Fruit fly (Drosophila melanogaster): ENCODE data around the gene IFT57.
A peak's percentile ranks its signal among the peaks of the same experiment; 100 is the strongest.

Gene IFT57

dm6 chr2L:3559647-3560046, 29.1 kb downstream of the IFT57 start:
- no peak for TF ChIP-seq p53 (GFP tag; optimal IDR thresholded peaks at IDR 0.05)
- TF ChIP-seq CG14965 (GFP tag; optimal IDR thresholded peaks at IDR 0.05; ENCODE audit: borderline replicate concordance): no peak
- no peak for TF ChIP-seq CG2129 (GFP tag; IDR thresholded peaks at IDR 0.05; ENCODE audit: partially characterized antibody)
- TF ChIP-seq vvl (GFP tag; IDR thresholded peaks at IDR 0.05): peak; percentile 55
- no peak for TF ChIP-seq ara (GFP tag; IDR thresholded peaks at IDR 0.05)
- TF ChIP-seq tgo (GFP tag; IDR thresholded peaks at IDR 0.05): no peak
- TF ChIP-seq CG14441 (GFP tag; IDR thresholded peaks at IDR 0.05): 0 out of 2 replicates have a peak, but pooled peaks have one; percentile 25
- TF ChIP-seq cato (GFP tag; optimal IDR thresholded peaks at IDR 0.05; ENCODE audit: borderline replicate concordance): no peak
- no peak for TF ChIP-seq CG15514 (GFP tag; optimal IDR thresholded peaks at IDR 0.05)
- no peak for TF ChIP-seq onecut (GFP tag; IDR thresholded peaks at IDR 0.05)
- TF ChIP-seq H2.0 (GFP tag; IDR thresholded peaks at IDR 0.05): no peak
- TF ChIP-seq CG14860 (GFP tag; IDR thresholded peaks at IDR 0.05; ENCODE audit: partially characterized antibody): no peak
- no peak for TF ChIP-seq oc (tag; optimal IDR thresholded peaks at IDR 0.05)
- peak; percentile 10 for TF ChIP-seq CG12391 (tag; optimal IDR thresholded peaks at IDR 0.05)
- no peak for TF ChIP-seq Chrac-16 (GFP tag; optimal IDR thresholded peaks at IDR 0.05)
- no peak for TF ChIP-seq mirr (GFP tag; optimal IDR thresholded peaks at IDR 0.05)
- no peak for TF ChIP-seq CG1602 (GFP tag; optimal IDR thresholded peaks at IDR 0.05)
- TF ChIP-seq pan (optimal IDR thresholded peaks at IDR 0.05): no peak
- TF ChIP-seq pan (GFP tag; optimal IDR thresholded peaks at IDR 0.05 in 1 of 2, IDR thresholded peaks at IDR 0.05 in 1 of 2): peak in 1 of 2 experiments; percentile 44
- TF ChIP-seq CG18619 (GFP tag; optimal IDR thresholded peaks at IDR 0.05): no peak
- peak; percentile 33 for TF ChIP-seq Sox102F (GFP tag; optimal IDR thresholded peaks at IDR 0.05)
- no peak for TF ChIP-seq ken (GFP tag; IDR thresholded peaks at IDR 0.05)
- no peak for TF ChIP-seq amos (GFP tag; IDR thresholded peaks at IDR 0.05; ENCODE audit: partially characterized antibody)
- no peak for TF ChIP-seq fd96Cb (tag; optimal IDR thresholded peaks at IDR 0.05)
- TF ChIP-seq sens (GFP tag): peak; percentile 62
- no peak for TF ChIP-seq Taf1 (GFP tag; IDR thresholded peaks at IDR 0.05)
- TF ChIP-seq CG4404 (GFP tag; IDR thresholded peaks at IDR 0.05): no peak
- TF ChIP-seq Hmr (GFP tag; optimal IDR thresholded peaks at IDR 0.05): peak; percentile 2
- peak; percentile 5 for TF ChIP-seq Med (GFP tag)
- TF ChIP-seq Hr51 (GFP tag; optimal IDR thresholded peaks at IDR 0.05): peak in 1 of 2 experiments; percentile 21
- no peak for TF ChIP-seq dan (GFP tag; IDR thresholded peaks at IDR 0.05)
- no peak for TF ChIP-seq crc (GFP tag; optimal IDR thresholded peaks at IDR 0.05)
- TF ChIP-seq CG1603 (tag; optimal IDR thresholded peaks at IDR 0.05): peak; percentile 9
- TF ChIP-seq gcm (GFP tag; optimal IDR thresholded peaks at IDR 0.05): peak; percentile 20
- TF ChIP-seq CG11695 (GFP tag; IDR thresholded peaks at IDR 0.05): peak; percentile 57; the same call in 1 of the 3 replicates
- no peak for TF ChIP-seq CG11723 (GFP tag; optimal IDR thresholded peaks at IDR 0.05)
- TF ChIP-seq ase (GFP tag; IDR thresholded peaks at IDR 0.05): no peak
- no peak for TF ChIP-seq Dp (GFP tag; optimal IDR thresholded peaks at IDR 0.05)
- TF ChIP-seq CG31441 (GFP tag; IDR thresholded peaks at IDR 0.05): 0 out of 2 replicates have a peak, but pooled peaks have one; percentile 22
- TF ChIP-seq CG18262 (tag; optimal IDR thresholded peaks at IDR 0.05): peak; percentile 14
- no peak for TF ChIP-seq esg (GFP tag; conservative IDR thresholded peaks at IDR 0.05)
- no peak for TF ChIP-seq hkb (optimal IDR thresholded peaks at IDR 0.05)
- TF ChIP-seq hkb (GFP tag; IDR thresholded peaks at IDR 0.05): 0 out of 2 replicates have a peak, but pooled peaks have one; percentile 42
- no peak for TF ChIP-seq CG10654 (GFP tag; optimal IDR thresholded peaks at IDR 0.05)
- no peak for TF ChIP-seq ERR (GFP tag; optimal IDR thresholded peaks at IDR 0.05)
- TF ChIP-seq Nf-YA (GFP tag; IDR thresholded peaks at IDR 0.05): 0 out of 2 replicates have a peak, but pooled peaks have one; percentile 9
- TF ChIP-seq CG15269 (tag; optimal IDR thresholded peaks at IDR 0.05): peak; percentile 13
- peak; percentile 3 for TF ChIP-seq Sox100B (GFP tag; optimal IDR thresholded peaks at IDR 0.05)
- TF ChIP-seq Antp (GFP tag; optimal IDR thresholded peaks at IDR 0.05): no peak
- 0 out of 3 replicates have a peak, but pooled peaks have one; percentile 33 for TF ChIP-seq so (GFP tag; IDR thresholded peaks at IDR 0.05)
- TF ChIP-seq CG13424 (tag; optimal IDR thresholded peaks at IDR 0.05): no peak
